Fruit fly (Drosophila melanogaster): ENCODE results near the gene CG43057.

The CG43057 gene

DNA sequence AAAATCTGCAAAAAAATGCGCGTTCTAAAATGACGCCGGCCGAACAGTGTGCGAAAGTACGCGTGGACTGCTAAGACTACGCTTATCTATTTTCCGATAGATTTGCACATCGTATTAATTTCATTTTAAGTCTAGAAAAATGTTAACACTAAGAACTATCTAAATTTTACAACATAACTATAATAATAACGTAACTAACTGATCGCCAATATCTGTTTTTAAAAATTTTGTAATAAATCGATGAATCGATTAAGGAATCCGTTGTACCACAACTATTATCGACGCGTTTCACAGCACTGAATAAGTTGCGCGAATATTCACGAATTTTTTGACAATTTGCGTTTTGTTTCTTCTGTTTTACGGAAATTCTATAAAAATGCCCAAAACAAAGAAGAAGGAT, 32.7 kb downstream of the CG43057 start, which contains the start of gene Ssb-c31a (continued):
- TF ChIP-seq rib (GFP tag; IDR thresholded peaks at IDR 0.05) (0 out of 2 replicates have a peak, but pooled peaks have one; percentile 17), sqz (GFP tag; optimal IDR thresholded peaks at IDR 0.05) (no peak), dati (GFP tag; IDR thresholded peaks at IDR 0.05) (no peak), CG9797 (GFP tag; optimal IDR thresholded peaks at IDR 0.05) (peak; percentile 15), Adf1 (GFP tag; IDR thresholded peaks at IDR 0.05) (peak; percentile 15; the same call in 1 of the 2 replicates), CG18476 (GFP tag; optimal IDR thresholded peaks at IDR 0.05) (peak; percentile 49), CG12744 (GFP tag; optimal IDR thresholded peaks at IDR 0.05) (peak; percentile 35), CG8388 (GFP tag; optimal IDR thresholded peaks at IDR 0.05) (peak; percentile 22), CG17359 (tag; optimal IDR thresholded peaks at IDR 0.05) (peak; percentile 24), CG18764 (GFP tag; optimal IDR thresholded peaks at IDR 0.05) (peak; percentile 60), CG12104 (GFP tag; optimal IDR thresholded peaks at IDR 0.05) (peak; percentile 39), esg (GFP tag; conservative IDR thresholded peaks at IDR 0.05) (no peak), ranshi (GFP tag; IDR thresholded peaks at IDR 0.05) (0 out of 2 replicates have a peak, but pooled peaks have one; percentile 24), CG1024 (GFP tag; IDR thresholded peaks at IDR 0.05) (no peak), tll (GFP tag; optimal IDR thresholded peaks at IDR 0.05) (peak in 1 of 2 experiments; percentile 21), hb (GFP tag; IDR thresholded peaks at IDR 0.05; ENCODE audit: partially characterized antibody) (peak; percentile 27; the same call in 1 of the 3 replicates), Spps (tag; optimal IDR thresholded peaks at IDR 0.05) (peak; percentile 13), HLH54F (GFP tag; optimal IDR thresholded peaks at IDR 0.05) (peak; percentile 53), sc (optimal IDR thresholded peaks at IDR 0.05) (no peak), sc (GFP tag; optimal IDR thresholded peaks at IDR 0.05) (no peak), scrt (GFP tag; optimal IDR thresholded peaks at IDR 0.05) (peak; percentile 6), chm (GFP tag; IDR thresholded peaks at IDR 0.05) (no peak), chinmo (GFP tag; IDR thresholded peaks at IDR 0.05; ENCODE audit: partially characterized antibody) (0 out of 4 replicates have a peak, but pooled peaks have one; percentile 47), inv (GFP tag; IDR thresholded peaks at IDR 0.05; ENCODE audit: partially characterized antibody) (peak; percentile 68), CG15269 (tag; optimal IDR thresholded peaks at IDR 0.05) (peak; percentile 44), CG8290 (GFP tag; optimal IDR thresholded peaks at IDR 0.05) (peak; percentile 71), CG8290 (tag; optimal IDR thresholded peaks at IDR 0.05) (peak; percentile 54 to 61), B-H2 (GFP tag; optimal IDR thresholded peaks at IDR 0.05) (peak; percentile 86), maf-S (GFP tag; optimal IDR thresholded peaks at IDR 0.05) (peak; percentile 51), CG11723 (GFP tag; optimal IDR thresholded peaks at IDR 0.05) (no peak), mam (GFP tag; optimal IDR thresholded peaks at IDR 0.05) (peak; percentile 69), CG3163 (GFP tag; optimal IDR thresholded peaks at IDR 0.05) (peak; percentile 22), ato (GFP tag; IDR thresholded peaks at IDR 0.05; ENCODE audit: partially characterized antibody) (no peak), cas (GFP tag; IDR thresholded peaks at IDR 0.05) (no peak), CrebB (tag; optimal IDR thresholded peaks at IDR 0.05) (peak; percentile 27), CG13775 (GFP tag; optimal IDR thresholded peaks at IDR 0.05) (peak; percentile 53), bbx (GFP tag; IDR thresholded peaks at IDR 0.05; ENCODE audit: partially characterized antibody) (peak; percentile 40; the same call in 1 of the 2 replicates), CG14860 (GFP tag; IDR thresholded peaks at IDR 0.05; ENCODE audit: partially characterized antibody) (peak; percentile 47; the same call in 1 of the 3 replicates), dmrt99B (tag; optimal IDR thresholded peaks at IDR 0.05) (peak; percentile 33), CG31441 (GFP tag; IDR thresholded peaks at IDR 0.05) (0 out of 2 replicates have a peak, but pooled peaks have one; percentile 32), Dad (GFP tag; optimal IDR thresholded peaks at IDR 0.05) (peak; percentile 57), CG34376 (GFP tag; optimal IDR thresholded peaks at IDR 0.05) (peak; percentile 64), CG11696 (GFP tag; IDR thresholded peaks at IDR 0.05) (no peak), Scr (GFP tag; IDR thresholded peaks at IDR 0.05; ENCODE audit: partially characterized antibody) (peak; percentile 86), Dbx (GFP tag; IDR thresholded peaks at IDR 0.05) (peak; percentile 63), Myb (GFP tag; optimal IDR thresholded peaks at IDR 0.05) (peak; percentile 35), nerfin-1 (tag; optimal IDR thresholded peaks at IDR 0.05) (peak; percentile 47), CG9437 (GFP tag; optimal IDR thresholded peaks at IDR 0.05) (peak; percentile 53), grau (tag; optimal IDR thresholded peaks at IDR 0.05) (peak; percentile 61), vnd (GFP tag; IDR thresholded peaks at IDR 0.05; ENCODE audit: partially characterized antibody) (peak; percentile 70)

Measured in whole organism, embryonic.